Fruit fly (Drosophila melanogaster): ENCODE measurements around the gene jvl.
A peak's percentile ranks its signal among the peaks of the same experiment; 100 is the strongest.

jvl gene

dm6 chr3R:14706860-14707259, 34.5 kb upstream of the jvl start (continued):
- peak; percentile 70 for TF ChIP-seq Sox15 (GFP tag; optimal IDR thresholded peaks at IDR 0.05)
- TF ChIP-seq fd59A (GFP tag; optimal IDR thresholded peaks at IDR 0.05), result no peak
- TF ChIP-seq CG8119 (GFP tag; IDR thresholded peaks at IDR 0.05), result peak; percentile 71
- peak; percentile 77 for TF ChIP-seq pdm3 (GFP tag; optimal IDR thresholded peaks at IDR 0.05)
- TF ChIP-seq vri (GFP tag; optimal IDR thresholded peaks at IDR 0.05), result peak; percentile 14
- TF ChIP-seq CG3919 (GFP tag; optimal IDR thresholded peaks at IDR 0.05), result peak; percentile 74
- TF ChIP-seq cyc (GFP tag; optimal IDR thresholded peaks at IDR 0.05), result peak; percentile 69
- peak; percentile 64 for TF ChIP-seq Ets21C (GFP tag; optimal IDR thresholded peaks at IDR 0.05)
- TF ChIP-seq eg (GFP tag; IDR thresholded peaks at IDR 0.05), result peak; percentile 78; the same call in 2 of the 3 replicates
- TF ChIP-seq CG6163 (GFP tag; IDR thresholded peaks at IDR 0.05), result peak; percentile 84
- peak; percentile 51 for TF ChIP-seq dac (GFP tag; optimal IDR thresholded peaks at IDR 0.05)
- no peak for TF ChIP-seq spab (GFP tag; optimal IDR thresholded peaks at IDR 0.05)
- peak; percentile 59 for TF ChIP-seq net (GFP tag; optimal IDR thresholded peaks at IDR 0.05)
- peak; percentile 83 for TF ChIP-seq svp (GFP tag)
- peak; percentile 46 for TF ChIP-seq CG4318 (GFP tag; optimal IDR thresholded peaks at IDR 0.05)
- peak; percentile 4 for TF ChIP-seq CG16779 (tag; optimal IDR thresholded peaks at IDR 0.05)
- peak; percentile 17 for TF ChIP-seq CG9139 (GFP tag; optimal IDR thresholded peaks at IDR 0.05)
- peak; percentile 72 for TF ChIP-seq CG31627 (GFP tag; optimal IDR thresholded peaks at IDR 0.05)
- TF ChIP-seq CG6792 (GFP tag; optimal IDR thresholded peaks at IDR 0.05), result peak; percentile 75
- peak; percentile 58 for TF ChIP-seq Hr4 (GFP tag; optimal IDR thresholded peaks at IDR 0.05)
- TF ChIP-seq CG10631 (GFP tag; optimal IDR thresholded peaks at IDR 0.05), result peak; percentile 44
- TF ChIP-seq dsx (GFP tag; optimal IDR thresholded peaks at IDR 0.05; ENCODE audit: poor library complexity, severe bottlenecking), result peak; percentile 13
- peak; percentile 1 for TF ChIP-seq CG6276 (GFP tag; optimal IDR thresholded peaks at IDR 0.05)
- peak; percentile 93 for TF ChIP-seq Eip78C (GFP tag)
- TF ChIP-seq Smox (GFP tag; optimal IDR thresholded peaks at IDR 0.05), result peak; percentile 58
- peak; percentile 1 for TF ChIP-seq Ets96B (tag; optimal IDR thresholded peaks at IDR 0.05)
- peak; percentile 70 for TF ChIP-seq Hr39 (GFP tag; optimal IDR thresholded peaks at IDR 0.05)
- TF ChIP-seq Lpt (GFP tag; optimal IDR thresholded peaks at IDR 0.05), result peak; percentile 12
- TF ChIP-seq Met (GFP tag; optimal IDR thresholded peaks at IDR 0.05), result peak; percentile 73
- peak; percentile 65 for TF ChIP-seq topi (GFP tag; optimal IDR thresholded peaks at IDR 0.05)
- peak; percentile 36 for TF ChIP-seq Sox14 (GFP tag; optimal IDR thresholded peaks at IDR 0.05)
- TF ChIP-seq CG11902 (GFP tag; optimal IDR thresholded peaks at IDR 0.05), result peak; percentile 81
- peak; percentile 19 for TF ChIP-seq CG11762 (GFP tag; optimal IDR thresholded peaks at IDR 0.05; ENCODE audit: insufficient read depth)
- no peak for TF ChIP-seq fd85E (GFP tag; optimal IDR thresholded peaks at IDR 0.05)
- TF ChIP-seq Eip93F (GFP tag; optimal IDR thresholded peaks at IDR 0.05), result no peak
- TF ChIP-seq CG8632 (GFP tag; optimal IDR thresholded peaks at IDR 0.05), result peak; percentile 63
- TF ChIP-seq lz (GFP tag; optimal IDR thresholded peaks at IDR 0.05), result peak; percentile 66
- TF ChIP-seq Hr38 (GFP tag; optimal IDR thresholded peaks at IDR 0.05), result no peak
- TF ChIP-seq CG6808 (GFP tag; optimal IDR thresholded peaks at IDR 0.05), result peak; percentile 34
- TF ChIP-seq CG8319 (GFP tag; optimal IDR thresholded peaks at IDR 0.05), result peak; percentile 58
- TF ChIP-seq achi (GFP tag; optimal IDR thresholded peaks at IDR 0.05), result peak; percentile 43

dm6 chr3R:14707703-14708643, 33.4 kb upstream of the jvl start:
- TF ChIP-seq CG31627 (GFP tag; optimal IDR thresholded peaks at IDR 0.05), result no peak
- no peak for TF ChIP-seq Hr39 (GFP tag; optimal IDR thresholded peaks at IDR 0.05)
- no peak for TF ChIP-seq Sox14 (GFP tag; optimal IDR thresholded peaks at IDR 0.05)
- TF ChIP-seq Blimp-1 (GFP tag; optimal IDR thresholded peaks at IDR 0.05), result no peak
- no peak for TF ChIP-seq CG6792 (GFP tag; optimal IDR thresholded peaks at IDR 0.05)
- no peak for TF ChIP-seq CG10669 (GFP tag; optimal IDR thresholded peaks at IDR 0.05)

Measured in whole organism, prepupa.